Fruit fly (Drosophila melanogaster): ENCODE measurements around the gene CG7888.
A peak's percentile ranks its signal among the peaks of the same experiment; 100 is the strongest.

The CG7888 gene

DNA sequence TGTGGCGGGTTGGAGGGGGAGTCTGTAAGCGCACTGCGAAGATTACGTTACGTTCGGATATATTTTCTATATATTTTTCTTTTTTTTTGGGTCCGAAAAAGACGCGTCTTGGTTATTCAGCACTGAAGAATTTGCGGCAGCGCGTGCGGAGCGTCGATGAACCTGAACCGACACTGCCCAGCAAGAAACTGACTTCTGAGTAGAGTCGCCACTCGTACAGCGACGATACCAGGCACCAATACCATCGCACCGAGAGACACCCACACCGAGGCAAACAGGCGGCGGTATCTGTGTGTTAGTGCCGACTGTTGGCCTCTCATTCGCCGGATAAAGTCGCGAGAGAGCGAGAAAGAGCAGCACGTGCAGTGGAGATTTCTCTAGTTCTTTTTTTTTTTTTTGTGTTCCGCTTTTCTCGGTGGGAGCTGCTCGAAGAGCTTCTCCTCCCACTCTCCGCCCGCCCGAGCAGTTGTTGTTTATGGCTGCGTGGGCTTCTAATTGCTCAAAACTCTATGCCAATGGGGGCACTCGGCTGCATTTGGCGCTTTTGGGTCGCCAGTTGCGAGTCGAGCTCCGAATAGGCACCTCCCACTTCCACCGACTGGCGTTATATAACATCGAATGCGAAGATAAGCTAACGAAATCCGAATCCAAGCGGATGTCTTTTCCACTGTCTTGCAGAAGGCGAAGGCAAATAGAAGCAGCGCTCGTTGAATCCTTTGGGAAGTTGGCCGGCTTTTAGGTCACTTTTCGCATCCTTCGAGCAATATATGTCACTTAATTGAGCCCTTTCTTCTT, 44.6 kb upstream of the CG7888 start, which contains the start of gene klu (continued):
- TF ChIP-seq otp (GFP tag; IDR thresholded peaks at IDR 0.05), result no peak
- no peak for TF ChIP-seq CG13296 (GFP tag; optimal IDR thresholded peaks at IDR 0.05)
- TF ChIP-seq Dip2 (GFP tag; IDR thresholded peaks at IDR 0.05), result no peak
- TF ChIP-seq seq (GFP tag; IDR thresholded peaks at IDR 0.05), result peak; percentile 29; the same call in 1 of the 2 replicates
- TF ChIP-seq CoRest (tag; optimal IDR thresholded peaks at IDR 0.05), result peak; percentile 6
- no peak for TF ChIP-seq Dad (GFP tag; optimal IDR thresholded peaks at IDR 0.05)
- TF ChIP-seq Neu2 (GFP tag; optimal IDR thresholded peaks at IDR 0.05; ENCODE audit: borderline replicate concordance), result no peak
- peak; percentile 11 for TF ChIP-seq jing (GFP tag; optimal IDR thresholded peaks at IDR 0.05)
- no peak for TF ChIP-seq CG14441 (GFP tag; IDR thresholded peaks at IDR 0.05)
- peak; percentile 25 for TF ChIP-seq sug (tag; optimal IDR thresholded peaks at IDR 0.05)
- TF ChIP-seq CG3847 (GFP tag; IDR thresholded peaks at IDR 0.05), result no peak
- TF ChIP-seq ci (GFP tag; IDR thresholded peaks at IDR 0.05), result 0 out of 3 replicates have a peak, but pooled peaks have one; percentile 13
- no peak for TF ChIP-seq Sox102F (GFP tag; optimal IDR thresholded peaks at IDR 0.05)
- no peak for TF ChIP-seq nerfin-2 (GFP tag; IDR thresholded peaks at IDR 0.05; ENCODE audit: partially characterized antibody)
- TF ChIP-seq CG18764 (GFP tag; optimal IDR thresholded peaks at IDR 0.05), result no peak
- TF ChIP-seq CG34376 (GFP tag; optimal IDR thresholded peaks at IDR 0.05), result peak; percentile 31
- TF ChIP-seq da (GFP tag; optimal IDR thresholded peaks at IDR 0.05), result no peak
- TF ChIP-seq fd64A (GFP tag; optimal IDR thresholded peaks at IDR 0.05), result no peak
- TF ChIP-seq CG12391 (tag; optimal IDR thresholded peaks at IDR 0.05), result peak; percentile 6
- TF ChIP-seq CG1832 (GFP tag; optimal IDR thresholded peaks at IDR 0.05), result peak; percentile 61
- no peak for TF ChIP-seq exex (tag; optimal IDR thresholded peaks at IDR 0.05)
- TF ChIP-seq NK7.1 (GFP tag; optimal IDR thresholded peaks at IDR 0.05), result no peak
- no peak for TF ChIP-seq CG33557 (GFP tag; optimal IDR thresholded peaks at IDR 0.05)
- peak; percentile 36; the same call in 1 of the 2 replicates for TF ChIP-seq vvl (GFP tag; IDR thresholded peaks at IDR 0.05)
- TF ChIP-seq YL-1 (GFP tag; optimal IDR thresholded peaks at IDR 0.05), result no peak
- no peak for TF ChIP-seq Antp (GFP tag; optimal IDR thresholded peaks at IDR 0.05)
- peak; percentile 73 for TF ChIP-seq Nf-YA (GFP tag; IDR thresholded peaks at IDR 0.05)
- TF ChIP-seq tap (tag; optimal IDR thresholded peaks at IDR 0.05), result no peak
- no peak for TF ChIP-seq ind (GFP tag; optimal IDR thresholded peaks at IDR 0.05)
- TF ChIP-seq disco-r (GFP tag; optimal IDR thresholded peaks at IDR 0.05), result no peak
- no peak for TF ChIP-seq bowl (GFP tag; IDR thresholded peaks at IDR 0.05)
- TF ChIP-seq CG4328 (GFP tag; optimal IDR thresholded peaks at IDR 0.05), result no peak
- TF ChIP-seq CG11723 (GFP tag; optimal IDR thresholded peaks at IDR 0.05), result no peak
- TF ChIP-seq MTF-1 (GFP tag; optimal IDR thresholded peaks at IDR 0.05; ENCODE audit: borderline replicate concordance), result no peak
- no peak for TF ChIP-seq CG7271 (tag; optimal IDR thresholded peaks at IDR 0.05)
- no peak for TF ChIP-seq az2 (GFP tag; optimal IDR thresholded peaks at IDR 0.05)
- TF ChIP-seq ssp (GFP tag; IDR thresholded peaks at IDR 0.05), result no peak
- TF ChIP-seq Bteb2 (GFP tag; optimal IDR thresholded peaks at IDR 0.05), result no peak
- peak; percentile 18 for TF ChIP-seq dm (GFP tag; optimal IDR thresholded peaks at IDR 0.05)
- TF ChIP-seq run (tag; optimal IDR thresholded peaks at IDR 0.05), result no peak
- no peak for TF ChIP-seq BEAF-32 (GFP tag; optimal IDR thresholded peaks at IDR 0.05)
- TF ChIP-seq Jarid2 (GFP tag; optimal IDR thresholded peaks at IDR 0.05), result peak; percentile 98
- peak; percentile 23; the same call in 1 of the 3 replicates for TF ChIP-seq CG6791 (GFP tag; IDR thresholded peaks at IDR 0.05; ENCODE audit: partially characterized antibody)
- peak; percentile 29; the same call in 1 of the 2 replicates for TF ChIP-seq CG32532 (GFP tag; IDR thresholded peaks at IDR 0.05)
- TF ChIP-seq cwo (GFP tag; optimal IDR thresholded peaks at IDR 0.05), result peak; percentile 85
- peak; percentile 47 for TF ChIP-seq ftz-f1 (GFP tag; optimal IDR thresholded peaks at IDR 0.05)
- no peak for TF ChIP-seq fd102C (GFP tag; optimal IDR thresholded peaks at IDR 0.05)
- TF ChIP-seq CG11695 (GFP tag; IDR thresholded peaks at IDR 0.05), result 0 out of 3 replicates have a peak, but pooled peaks have one; percentile 27
- no peak for TF ChIP-seq CG11085 (GFP tag; IDR thresholded peaks at IDR 0.05)

Data from whole organism, embryonic.